Worm (Caenorhabditis elegans) whole organism, L2 larva: Measurements from ENCODE around the gene sru-21.

ENCODE experiments used
- R02D3.7 ChIP-seq: fragments of 150-350 bp; optimal IDR thresholded peaks from 2 replicates; lab custom pipeline; 2014; ENCODE audit warnings: missing biosample characterization, missing genetic modification characterization
- alr-1 ChIP-seq: fragments of 150-350 bp; optimal IDR thresholded peaks from 2 replicates; lab custom pipeline; 2014; ENCODE audit warnings: missing biosample characterization, missing genetic modification characterization
- ama-1 ChIP-seq: fragments of 150-350 bp; optimal IDR thresholded peaks from 2 replicates; lab custom pipeline; 2018; ENCODE audit warnings: inconsistent platforms
- mdl-1 ChIP-seq, 2 experiments: fragments of 150-350 bp in 1 of 2; sonication (generic microtip) in 1 of 2; optimal IDR thresholded peaks; 2 replicates each; lab custom pipeline; 2017; ENCODE audit warnings: missing biosample characterization in 2 of 2, missing genetic modification characterization in 2 of 2
- nhr-23 ChIP-seq: fragments of 150-350 bp; optimal IDR thresholded peaks from 2 replicates; lab custom pipeline; 2014; ENCODE audit warnings: missing biosample characterization, missing genetic modification reagents, missing genetic modification characterization
- nhr-77 ChIP-seq: fragments of 150-350 bp; optimal IDR thresholded peaks from 2 replicates; lab custom pipeline; 2014; ENCODE audit warnings: missing biosample characterization, missing genetic modification characterization
- skn-1 ChIP-seq: sonication (generic microtip); optimal IDR thresholded peaks from 2 replicates; lab custom pipeline; 2017; ENCODE audit warnings: missing biosample characterization, missing genetic modification characterization
- ztf-11 ChIP-seq: sonication (generic microtip); optimal IDR thresholded peaks from 2 replicates; lab custom pipeline; 2017; ENCODE audit warnings: missing biosample characterization, missing genetic modification characterization

DNA sequence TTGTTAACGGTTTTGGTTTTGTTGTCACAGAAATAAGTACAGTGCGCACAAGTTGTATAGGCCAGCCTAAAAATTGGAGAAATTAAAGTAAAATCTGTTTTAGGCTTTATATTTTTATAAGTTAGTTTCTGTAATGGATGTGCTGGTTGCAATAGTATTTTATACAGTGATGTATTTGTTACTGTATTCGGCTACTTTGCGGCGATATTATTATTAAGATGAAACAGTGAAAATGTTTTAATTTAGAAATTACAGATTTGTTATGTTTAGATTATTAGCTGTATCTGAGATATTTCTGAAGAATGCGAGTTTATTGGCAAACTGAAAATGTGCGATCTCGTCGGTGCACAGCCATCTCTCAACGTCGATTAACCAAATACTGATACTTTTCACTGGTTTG lies 21.0 kb downstream of the sru-21 start, which contains the start of gene ule-4:
- TF ChIP-seq R02D3.7 = no peak
- TF ChIP-seq nhr-77 (tag; lab: Kevin White, UChicago) = no peak
- TF ChIP-seq ama-1 (lab: Kevin White, UChicago) = no peak
- TF ChIP-seq alr-1 (tag; lab: Kevin White, UChicago) = no peak
- TF ChIP-seq ztf-11 = no peak
- no peak for TF ChIP-seq skn-1 (tag; lab: Kevin White, UChicago)
- TF ChIP-seq nhr-23 (tag; lab: Kevin White, UChicago) = no peak
- no peak for TF ChIP-seq mdl-1 (tag; optimal IDR thresholded peaks at IDR 0.05; lab: Kevin White, UChicago)
